Fruit fly (Drosophila melanogaster) whole organism, wandering third instar larva: ENCODE results near the gene PIG-Wa.

Experiments used
- Myc ChIP-seq: fragments of >200 bp; optimal IDR thresholded peaks from 2 replicates; lab custom pipeline; 2017
- br ChIP-seq: fragments of 200-800 bp; sonication (Bioruptor generic); optimal IDR thresholded peaks from 2 replicates; lab custom pipeline; 2016; ENCODE audit warnings: missing biosample characterization, missing genetic modification characterization
- fru ChIP-seq: fragments of 200-800 bp; sonication (Bioruptor generic); optimal IDR thresholded peaks from 3 replicates; lab custom pipeline; 2016; ENCODE audit warnings: missing biosample characterization, mild to moderate bottlenecking, missing genetic modification characterization
- pan ChIP-seq: fragments of >200 bp; optimal IDR thresholded peaks from 2 replicates; lab custom pipeline; 2017
- psq ChIP-seq: fragments of 200-800 bp; sonication (Bioruptor generic); optimal IDR thresholded peaks from 3 replicates; lab custom pipeline; 2017; ENCODE audit warnings: missing biosample characterization, mild to moderate bottlenecking, missing genetic modification characterization, moderate library complexity
- usp ChIP-seq: fragments of >200 bp; optimal IDR thresholded peaks from 2 replicates; lab custom pipeline; 2017; ENCODE audit warnings: missing biosample characterization, missing genetic modification characterization

dm6 chr2L:2425652-2426192 lies 42.7 kb downstream of the PIG-Wa start:
- TF ChIP-seq psq = no peak
- TF ChIP-seq usp (GFP tag; lab: Kevin White, UChicago) = no peak
- TF ChIP-seq Myc (lab: Kevin White, UChicago) = no peak
- no peak for TF ChIP-seq fru (GFP tag; lab: Kevin White, UChicago)
- no peak for TF ChIP-seq pan (lab: Kevin White, UChicago)
- no peak for TF ChIP-seq br (GFP tag; lab: Kevin White, UChicago)
